Worm (Caenorhabditis elegans): ENCODE data around the gene srt-48.
A peak's percentile ranks its signal among the peaks of the same experiment; 100 is the strongest.
"Not testable (repeated sequence)": the region's sequence is repeated elsewhere in the genome, so short reads cannot be mapped to it uniquely, and the experiment has no call there.

The srt-48 gene

DNA sequence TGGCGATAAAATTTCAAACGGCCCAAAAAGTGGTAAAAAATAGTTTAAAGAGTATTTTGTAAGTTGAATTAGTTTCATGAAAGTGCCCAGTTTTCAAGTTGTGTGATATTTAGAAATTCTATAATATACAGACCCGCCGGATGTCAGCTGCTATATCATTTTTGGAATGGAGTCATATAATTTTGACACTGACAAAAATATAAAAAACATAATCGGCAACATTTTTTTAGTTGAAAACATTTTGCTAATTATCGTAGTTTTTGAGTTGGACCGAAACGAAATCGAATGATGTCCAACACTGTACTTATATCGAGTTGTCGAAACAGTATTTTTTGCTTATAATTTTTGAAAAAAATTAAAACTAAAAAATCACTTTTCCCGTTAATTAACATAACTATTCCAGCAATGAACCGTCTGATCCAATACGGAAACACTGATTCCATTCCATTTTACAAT, 34.5 kb upstream of the srt-48 start, which contains the start of gene srt-44:
Gene srt-44 (plus strand): TSS at position 406 of the 456 bp plus-strand sequence.
- no peak for TF ChIP-seq sea-2 (GFP tag; IDR thresholded peaks at IDR 0.05)
- no peak for TF ChIP-seq snpc-4 (GFP tag; optimal IDR thresholded peaks at IDR 0.05)
- peak in 1 of 4 experiments; percentile 50 for TF ChIP-seq snpc-4 (tag; optimal IDR thresholded peaks at IDR 0.05)

DNA sequence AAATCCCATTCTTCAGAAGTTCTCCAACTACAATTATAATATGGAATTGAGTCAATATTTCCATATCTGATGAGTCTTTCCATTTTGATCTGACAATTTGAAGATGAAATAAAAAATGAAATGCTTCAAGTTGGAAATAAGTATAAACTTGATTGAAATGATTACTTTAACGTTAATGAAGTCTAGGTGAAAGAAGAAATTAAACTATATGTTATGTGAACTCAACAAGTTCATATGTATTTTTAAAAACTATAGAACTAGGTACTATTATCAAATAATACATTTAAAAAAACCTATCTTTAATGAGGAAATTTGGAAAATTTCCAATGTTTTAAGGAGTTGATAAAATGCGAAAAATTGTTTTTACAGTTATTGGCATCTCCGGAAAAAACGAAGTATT, 29.6 kb upstream of the srt-48 start, which contains the start of gene srt-49:
Gene srt-49 (minus strand): TSS at position 101 of the 400 bp plus-strand sequence.
- TF ChIP-seq F57C9.4 (tag; optimal IDR thresholded peaks at IDR 0.05) (no peak), attf-6 (GFP tag; IDR thresholded peaks at IDR 0.05) (no peak), nfyb-1 (GFP tag; IDR thresholded peaks at IDR 0.05) (no peak), Y95B8A.8 (GFP tag; IDR thresholded peaks at IDR 0.05) (no peak), F57A8.1 (GFP tag; optimal IDR thresholded peaks at IDR 0.05) (no peak), hsf-1 (GFP tag; IDR thresholded peaks at IDR 0.05) (no peak), bed-2 (GFP tag; IDR thresholded peaks at IDR 0.05) (no peak), sea-2 (GFP tag; IDR thresholded peaks at IDR 0.05) (no peak), lsy-27 (tag; optimal IDR thresholded peaks at IDR 0.05; ENCODE audit: borderline replicate concordance, insufficient read depth) (no peak), sdz-38 (tag; optimal IDR thresholded peaks at IDR 0.05) (no peak)

- no peak for TF ChIP-seq bed-2 (GFP tag; IDR thresholded peaks at IDR 0.05)
These were observed 5.7 kb upstream of the srt-48 start, which contains the start of gene srt-50 for ce11 chrIV:15074392-15074791. srt-50 (plus strand) TSS chrIV:15074692.

DNA sequence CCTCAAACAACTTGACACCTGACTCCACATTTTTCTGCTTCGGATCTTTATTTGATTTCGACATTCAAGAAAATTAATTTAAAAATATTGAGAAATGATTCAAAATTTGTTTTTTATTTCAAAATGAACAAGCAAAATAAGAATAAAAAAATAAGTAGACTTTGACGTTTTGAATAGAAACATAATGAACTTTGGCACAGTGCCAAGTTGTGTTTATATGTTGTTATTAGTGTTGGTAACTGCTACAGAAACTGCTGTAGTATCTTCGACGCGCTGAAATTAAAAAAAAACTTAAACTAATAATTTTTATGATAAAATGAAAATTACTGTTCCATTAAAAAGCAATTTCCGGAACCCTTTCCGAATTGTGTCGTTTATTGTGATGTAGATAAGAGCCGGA, 3.1 kb downstream of the srt-48 start, which contains the start of gene Y41E3.18:
Gene Y41E3.18 (minus strand): TSS at position 101 of the 400 bp plus-strand sequence.
- TF ChIP-seq lag-1 (GFP tag; IDR thresholded peaks at IDR 0.05) = no peak
- TF ChIP-seq xnd-1 (tag; optimal IDR thresholded peaks at IDR 0.05) = no peak
- no peak for TF ChIP-seq dpl-1 (GFP tag; optimal IDR thresholded peaks at IDR 0.05)
- no peak for TF ChIP-seq bed-2 (GFP tag; IDR thresholded peaks at IDR 0.05)
- TF ChIP-seq athp-1 (tag; optimal IDR thresholded peaks at IDR 0.05) = no peak

DNA sequence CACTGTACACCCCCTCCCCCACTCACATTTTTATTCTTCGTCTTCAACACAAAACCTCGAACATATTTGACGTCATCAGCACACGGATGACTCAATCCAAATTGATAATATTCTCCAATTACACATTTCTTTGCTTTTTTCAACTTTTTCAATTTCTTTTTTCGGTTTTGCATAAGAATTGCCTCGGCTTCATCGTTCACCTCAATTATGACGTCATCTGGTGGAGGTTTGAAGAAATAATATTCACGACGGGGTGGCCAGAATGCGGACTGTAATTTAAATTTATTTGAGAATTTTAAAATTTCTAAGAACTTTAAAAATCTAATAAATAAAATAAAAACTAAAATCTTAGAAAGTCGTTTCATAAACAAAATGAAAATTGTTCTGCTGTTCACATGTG, 4.9 kb downstream of the srt-48 start:
- TF ChIP-seq mes-4 (tag; optimal IDR thresholded peaks at IDR 0.05) (no peak), dpff-1 (tag; optimal IDR thresholded peaks at IDR 0.05) (no peak), bed-1 (GFP tag; IDR thresholded peaks at IDR 0.05) (no peak), K11D2.4 (GFP tag; IDR thresholded peaks at IDR 0.05) (no peak), lsy-27 (tag; optimal IDR thresholded peaks at IDR 0.05; ENCODE audit: borderline replicate concordance, insufficient read depth) (no peak), F37B4.10 (GFP tag; IDR thresholded peaks at IDR 0.05) (no peak), Y53F4B.3 (GFP tag; IDR thresholded peaks at IDR 0.05) (no peak), him-1 (tag; optimal IDR thresholded peaks at IDR 0.05) (no peak), ztf-22 (GFP tag; optimal IDR thresholded peaks at IDR 0.05) (no peak), F39B2.1 (GFP tag; IDR thresholded peaks at IDR 0.05) (no peak), F57C9.4 (tag; optimal IDR thresholded peaks at IDR 0.05) (no peak), B0035.1 (tag; optimal IDR thresholded peaks at IDR 0.05) (no peak), mxl-1 (tag; optimal IDR thresholded peaks at IDR 0.05) (no peak), T07F8.4 (tag; optimal IDR thresholded peaks at IDR 0.05) (no peak), F22D6.2 (tag; optimal IDR thresholded peaks at IDR 0.05) (no peak), lag-1 (GFP tag; IDR thresholded peaks at IDR 0.05) (no peak), nfya-2 (GFP tag; IDR thresholded peaks at IDR 0.05) (no peak), dox-1 (GFP tag; IDR thresholded peaks at IDR 0.05) (no peak), hsf-1 (GFP tag; IDR thresholded peaks at IDR 0.05) (no peak)

DNA sequence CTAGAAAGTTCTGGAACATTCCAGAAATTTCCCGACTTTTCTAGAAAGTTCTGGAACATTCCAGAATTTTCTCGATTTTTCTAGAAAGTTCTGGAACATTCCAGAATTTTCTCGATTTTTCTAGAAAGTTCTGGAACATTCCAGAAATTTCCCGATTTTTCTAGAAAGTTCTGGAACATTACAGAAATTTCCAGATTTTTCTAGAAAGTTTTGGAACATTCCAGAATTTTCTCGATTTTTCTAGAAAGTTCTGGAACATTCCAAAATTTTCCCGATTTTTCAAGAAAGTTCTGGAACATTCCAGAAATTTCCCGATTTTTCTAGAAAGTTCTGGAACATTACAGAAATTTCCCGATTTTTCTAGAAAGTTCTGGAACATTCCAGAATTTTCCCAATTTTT, 9.6 kb downstream of the srt-48 start:
- TF ChIP-seq Y95B8A.8 (GFP tag; IDR thresholded peaks at IDR 0.05) (peak; percentile 98), ceh-100 (GFP tag; IDR thresholded peaks at IDR 0.05) (peak; percentile 84), Y56A3A.18 (GFP tag; IDR thresholded peaks at IDR 0.05) (peak; percentile 92), egl-44 (GFP tag; IDR thresholded peaks at IDR 0.05) (peak; percentile 97), egrh-3 (GFP tag; IDR thresholded peaks at IDR 0.05) (peak; percentile 93), ceh-91 (GFP tag; IDR thresholded peaks at IDR 0.05) (peak; percentile 79), rcor-1 (GFP tag; IDR thresholded peaks at IDR 0.05) (peak; percentile 98), cebp-1 (GFP tag; IDR thresholded peaks at IDR 0.05) (peak; percentile 76), madf-8 (GFP tag; conservative IDR thresholded peaks at IDR 0.05) (peak; percentile 63), ztf-25 (GFP tag; IDR thresholded peaks at IDR 0.05) (peak; percentile 99), K11D2.4 (GFP tag; IDR thresholded peaks at IDR 0.05) (peak; percentile 53; the same call in 1 of the 2 replicates), hsf-1 (GFP tag; IDR thresholded peaks at IDR 0.05) (peak; percentile 100)
- not testable (repeated sequence) for TF ChIP-seq cebp-1 (tag; optimal IDR thresholded peaks at IDR 0.05)
